Worm (Caenorhabditis elegans) whole organism, L3 larva: ENCODE results near the gene C18B2.3.
A peak's percentile ranks its signal among the peaks of the same experiment; 100 is the strongest.

Experiments used
- ceh-16 ChIP-seq: sonication (generic microtip); optimal IDR thresholded peaks from 2 replicates; lab custom pipeline; 2017; ENCODE audit warnings: missing biosample characterization, missing genetic modification characterization
- ceh-28 ChIP-seq: fragments of 150-350 bp; optimal IDR thresholded peaks from 2 replicates; lab custom pipeline; 2014; ENCODE audit warnings: missing biosample characterization, missing genetic modification reagents, missing genetic modification characterization
- ceh-9 ChIP-seq: sonication (generic microtip); optimal IDR thresholded peaks from 2 replicates; lab custom pipeline; 2018; ENCODE audit warnings: missing biosample characterization, missing genetic modification characterization
- daf-12 ChIP-seq: fragments of 150-350 bp; optimal IDR thresholded peaks from 2 replicates; lab custom pipeline; 2014; ENCODE audit warnings: missing biosample characterization, missing genetic modification reagents, missing genetic modification characterization
- fkh-2 ChIP-seq: fragments of 150-350 bp; optimal IDR thresholded peaks from 2 replicates; lab custom pipeline; 2014; ENCODE audit warnings: missing biosample characterization, missing genetic modification reagents, missing genetic modification characterization
- fos-1 ChIP-seq: fragments of 150-350 bp; optimal IDR thresholded peaks from 2 replicates; lab custom pipeline; 2014; ENCODE audit warnings: missing biosample characterization, missing genetic modification characterization
- mml-1 ChIP-seq: fragments of 150-350 bp; sonication (generic microtip); optimal IDR thresholded peaks from 3 replicates; lab custom pipeline; 2014; ENCODE audit warnings: missing biosample characterization, missing genetic modification characterization
- nfya-1 ChIP-seq: sonication (generic microtip); optimal IDR thresholded peaks from 2 replicates; lab custom pipeline; 2017; ENCODE audit warnings: missing genetic modification characterization, mild to moderate bottlenecking, missing compliant biosample characterization, antibody characterized with exemption, moderate library complexity; ENCODE audit not compliant: insufficient read depth
- nhr-11 ChIP-seq: fragments of 150-350 bp; optimal IDR thresholded peaks from 2 replicates; lab custom pipeline; 2014; ENCODE audit warnings: missing biosample characterization, missing genetic modification characterization
- nhr-237 ChIP-seq: fragments of 150-350 bp; optimal IDR thresholded peaks from 2 replicates; lab custom pipeline; 2014; ENCODE audit warnings: missing biosample characterization, missing genetic modification characterization
- snpc-4 ChIP-seq: fragments of 150-350 bp; optimal IDR thresholded peaks from 2 replicates; lab custom pipeline; 2014; ENCODE audit warnings: missing biosample characterization, missing genetic modification characterization
- zag-1 ChIP-seq: fragments of 150-350 bp; optimal IDR thresholded peaks from 2 replicates; lab custom pipeline; 2014; ENCODE audit warnings: missing biosample characterization, missing genetic modification characterization
- ztf-11 ChIP-seq: fragments of 150-350 bp; optimal IDR thresholded peaks from 2 replicates; lab custom pipeline; 2014; ENCODE audit warnings: missing biosample characterization, missing genetic modification characterization

Gene C18B2.3

DNA sequence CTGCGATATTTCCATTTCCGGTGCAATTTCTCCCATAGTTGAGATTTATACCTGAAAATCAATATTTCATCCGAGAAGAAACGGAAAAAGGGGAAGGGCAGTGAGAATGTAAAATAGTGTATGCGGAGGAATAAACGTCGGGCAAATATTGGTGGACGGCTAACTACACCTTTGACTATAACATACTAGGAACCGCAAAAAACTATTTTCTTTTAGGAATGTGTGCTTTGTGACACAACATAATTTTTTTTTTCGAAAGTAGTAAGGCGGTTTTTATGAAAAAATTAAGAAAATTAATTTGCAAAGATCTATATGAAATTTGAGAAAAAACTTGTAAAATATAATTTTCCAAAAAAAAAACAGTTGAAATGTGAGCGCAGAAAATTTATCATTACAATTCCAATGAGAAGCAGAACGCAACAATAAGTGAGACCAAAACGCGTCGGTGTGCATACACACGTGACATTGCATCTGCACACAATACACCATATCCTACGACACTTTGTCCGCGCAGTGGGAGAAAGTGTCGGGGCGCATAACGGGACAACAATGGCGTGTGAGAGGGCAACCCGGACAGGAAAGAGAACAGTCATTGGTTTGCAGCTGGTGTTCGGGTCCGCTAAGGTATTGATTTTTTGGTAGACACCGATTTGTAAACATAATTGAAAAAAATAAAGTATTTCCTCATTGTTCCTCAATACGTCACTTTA, 48.6 kb downstream of the C18B2.3 start, which contains the start of the genes sax-1 and R11G1.2 (continued):
- TF ChIP-seq fkh-2 (tag; lab: Kevin White, UChicago) (no peak), mml-1 (tag; lab: Kevin White, UChicago) (no peak), zag-1 (tag; lab: Kevin White, UChicago) (no peak), snpc-4 (tag; lab: Kevin White, UChicago) (peak; percentile 0), ceh-28 (tag; lab: Kevin White, UChicago) (peak; percentile 29), nhr-237 (no peak), ceh-16 (tag; lab: Kevin White, UChicago) (no peak), fos-1 (tag; lab: Kevin White, UChicago) (no peak), ceh-9 (tag; lab: Kevin White, UChicago) (no peak), nhr-11 (tag; lab: Kevin White, UChicago) (no peak), daf-12 (tag; lab: Kevin White, UChicago) (no peak), ztf-11 (tag; lab: Kevin White, UChicago) (no peak), nfya-1 (peak; percentile 68)
